Worm (Caenorhabditis elegans) whole organism, young adult: ENCODE results near the gene ints-6.

Experiments used
- B0035.1 ChIP-seq: sonication (generic microtip); optimal IDR thresholded peaks from 2 replicates; lab custom pipeline; 2016; ENCODE audit warnings: missing genetic modification characterization, mild to moderate bottlenecking, missing compliant biosample characterization, missing genotype, missing genetic modification reagents
- F10E7.11 ChIP-seq: sonication (generic microtip); optimal IDR thresholded peaks from 2 replicates; lab custom pipeline; 2017; ENCODE audit warnings: mild to moderate bottlenecking, missing genetic modification characterization, moderate library complexity, missing compliant biosample characterization
- F37B4.10 ChIP-seq: fragments of 200-800 bp; sonication (Bioruptor generic); IDR thresholded peaks from 2 replicates; pipeline ENCODE4 v1.3.6; 2022; ENCODE audit warnings: missing genetic modification characterization, missing compliant biosample characterization
- F52B5.7 ChIP-seq: sonication (generic microtip); optimal IDR thresholded peaks from 2 replicates; lab custom pipeline; 2016; ENCODE audit warnings: mild to moderate bottlenecking, missing genetic modification characterization, missing compliant biosample characterization
- F55B11.4 ChIP-seq: sonication (generic microtip); optimal IDR thresholded peaks from 2 replicates; lab custom pipeline; 2016; ENCODE audit warnings: missing compliant biosample characterization, missing genetic modification characterization, borderline replicate concordance; ENCODE audit not compliant: insufficient read depth
- K12H6.12 ChIP-seq: fragments of 200-800 bp; sonication (Bioruptor generic); optimal IDR thresholded peaks from 2 replicates; lab custom pipeline; 2018; ENCODE audit warnings: mild to moderate bottlenecking, missing genetic modification characterization, missing compliant biosample characterization
- T07F8.4 ChIP-seq: sonication (generic microtip); optimal IDR thresholded peaks from 2 replicates; lab custom pipeline; 2016; ENCODE audit warnings: mild to moderate bottlenecking, missing genetic modification characterization, moderate library complexity, missing compliant biosample characterization
- Y53F4B.3 ChIP-seq: fragments of 200-800 bp; sonication (Bioruptor generic); IDR thresholded peaks from 2 replicates; pipeline ENCODE4 v1.3.6; 2022; ENCODE audit warnings: missing genetic modification reagents, missing genetic modification characterization, missing compliant biosample characterization
- Y53G8AR.9 ChIP-seq: fragments of 200-800 bp; sonication (Bioruptor generic); conservative IDR thresholded peaks from 2 replicates; pipeline ENCODE4 v1.3.6; 2022; ENCODE audit warnings: missing genetic modification reagents, missing genetic modification characterization, missing compliant biosample characterization
- Y79H2A.3 ChIP-seq: fragments of 200-800 bp; sonication (Bioruptor generic); conservative IDR thresholded peaks from 2 replicates; pipeline ENCODE4 v1.3.6; 2022; ENCODE audit warnings: missing genetic modification reagents, missing genetic modification characterization, missing compliant biosample characterization
- ama-1 ChIP-seq, 3 experiments: fragments of 150-350 bp in 1 of 3; sonication (generic microtip) in 2 of 3; optimal IDR thresholded peaks; 2 replicates each; lab custom pipeline; 2014 to 2018; ENCODE audit warnings: missing biosample characterization in 2 of 3, missing genetic modification characterization in 2 of 3, missing genetic modification reagents in 2 of 3
- athp-1 ChIP-seq: sonication (generic microtip); optimal IDR thresholded peaks from 2 replicates; lab custom pipeline; 2017; ENCODE audit warnings: mild to moderate bottlenecking, missing genetic modification characterization, missing compliant biosample characterization
- attf-3 ChIP-seq: fragments of 200-800 bp; sonication (Bioruptor generic); conservative IDR thresholded peaks from 2 replicates; pipeline ENCODE4 v1.3.6; 2022; ENCODE audit warnings: missing genetic modification reagents, missing genetic modification characterization, missing compliant biosample characterization
- attf-5 ChIP-seq: fragments of 200-800 bp; sonication (Bioruptor generic); optimal IDR thresholded peaks from 2 replicates; lab custom pipeline; 2018; ENCODE audit warnings: mild to moderate bottlenecking, missing genetic modification characterization, missing compliant biosample characterization
- attf-6 ChIP-seq: fragments of 200-800 bp; sonication (Bioruptor generic); IDR thresholded peaks from 2 replicates; pipeline ENCODE4 v1.3.6; 2022; ENCODE audit warnings: missing genetic modification reagents, missing genetic modification characterization, missing compliant biosample characterization
- bed-2 ChIP-seq: fragments of 200-800 bp; sonication (Bioruptor generic); IDR thresholded peaks from 2 replicates; pipeline ENCODE4 v1.3.6; 2022; ENCODE audit warnings: missing genetic modification reagents, missing genetic modification characterization, missing compliant biosample characterization
- cebp-1 ChIP-seq, 2 experiments: fragments of 200-800 bp in 1 of 2; sonication (Bioruptor generic) in 1 of 2; sonication (generic microtip) in 1 of 2; IDR thresholded peaks in 1 of 2; optimal IDR thresholded peaks in 1 of 2; 2 replicates each; pipeline versions ENCODE4 v1.3.6 to Lab custom; 2017 to 2022; ENCODE audit warnings: missing compliant biosample characterization in 2 of 2, missing genetic modification characterization in 2 of 2, mild to moderate bottlenecking in 1 of 2, missing genetic modification reagents in 1 of 2, moderate library complexity in 1 of 2
- chd-7 ChIP-seq: sonication (generic microtip); optimal IDR thresholded peaks from 2 replicates; lab custom pipeline; 2016; ENCODE audit warnings: mild to moderate bottlenecking, missing genetic modification characterization, moderate library complexity, missing compliant biosample characterization
- dox-1 ChIP-seq: fragments of 200-800 bp; sonication (Bioruptor generic); IDR thresholded peaks from 2 replicates; pipeline ENCODE4 v1.3.6; 2022; ENCODE audit warnings: missing genetic modification reagents, missing genetic modification characterization, missing compliant biosample characterization
- dpl-1 ChIP-seq: fragments of 150-350 bp; optimal IDR thresholded peaks from 2 replicates; lab custom pipeline; 2014; ENCODE audit warnings: missing biosample characterization, missing genetic modification reagents, missing genetic modification characterization
- efl-1 ChIP-seq: fragments of 150-350 bp; optimal IDR thresholded peaks from 2 replicates; lab custom pipeline; 2014; ENCODE audit warnings: missing biosample characterization, missing genetic modification reagents, missing genetic modification characterization
- egl-44 ChIP-seq: fragments of 200-800 bp; sonication (Bioruptor generic); IDR thresholded peaks from 2 replicates; pipeline ENCODE4 v1.3.6; 2022; ENCODE audit warnings: missing genetic modification reagents, missing genetic modification characterization, missing compliant biosample characterization
- fkh-3 ChIP-seq: sonication (generic microtip); optimal IDR thresholded peaks from 2 replicates; lab custom pipeline; 2016; ENCODE audit warnings: mild to moderate bottlenecking, missing genetic modification characterization, missing compliant biosample characterization
- gei-17 ChIP-seq: fragments of 200-800 bp; sonication (Bioruptor generic); optimal IDR thresholded peaks from 2 replicates; lab custom pipeline; 2018; ENCODE audit warnings: mild to moderate bottlenecking, missing genetic modification characterization, missing compliant biosample characterization
- hlh-26 ChIP-seq: fragments of 200-800 bp; sonication (Bioruptor generic); conservative IDR thresholded peaks from 2 replicates; pipeline ENCODE4 v1.3.6; 2022; ENCODE audit warnings: missing genetic modification reagents, missing genetic modification characterization, missing compliant biosample characterization
- let-607 ChIP-seq, 2 experiments: fragments of 200-800 bp in 1 of 2; sonication (Bioruptor generic) in 1 of 2; sonication (generic microtip) in 1 of 2; optimal IDR thresholded peaks; 2 replicates each; lab custom pipeline; 2016 to 2018; ENCODE audit warnings: mild to moderate bottlenecking in 2 of 2, missing compliant biosample characterization in 2 of 2, missing genetic modification characterization in 2 of 2, moderate library complexity in 2 of 2, missing genotype in 1 of 2
- lin-26 ChIP-seq: fragments of 200-800 bp; sonication (Bioruptor generic); IDR thresholded peaks from 2 replicates; pipeline ENCODE4 v1.3.6; 2022; ENCODE audit warnings: missing genetic modification reagents, missing genetic modification characterization, missing compliant biosample characterization
- madf-10 ChIP-seq: sonication (generic microtip); optimal IDR thresholded peaks from 2 replicates; lab custom pipeline; 2016; ENCODE audit warnings: mild to moderate bottlenecking, missing genetic modification characterization, missing compliant biosample characterization
- madf-6 ChIP-seq: fragments of 200-800 bp; sonication (Bioruptor generic); IDR thresholded peaks from 2 replicates; pipeline ENCODE4 v1.3.6; 2022; ENCODE audit warnings: missing genetic modification reagents, missing genetic modification characterization, missing compliant biosample characterization
- mxl-1 ChIP-seq: sonication (generic microtip); optimal IDR thresholded peaks from 2 replicates; lab custom pipeline; 2016; ENCODE audit warnings: missing genetic modification characterization, missing compliant biosample characterization
- nhr-179 ChIP-seq: sonication (generic microtip); optimal IDR thresholded peaks from 2 replicates; lab custom pipeline; 2016; ENCODE audit warnings: mild to moderate bottlenecking, missing genetic modification characterization, missing compliant biosample characterization
- nhr-80 ChIP-seq: sonication (generic microtip); optimal IDR thresholded peaks from 2 replicates; lab custom pipeline; 2016; ENCODE audit warnings: missing genetic modification characterization, missing compliant biosample characterization
- sea-2 ChIP-seq: fragments of 200-800 bp; sonication (Bioruptor generic); IDR thresholded peaks from 2 replicates; pipeline ENCODE4 v1.3.6; 2022; ENCODE audit warnings: missing genetic modification characterization, missing compliant biosample characterization
- snpc-1.1 ChIP-seq: sonication (generic microtip); optimal IDR thresholded peaks from 2 replicates; lab custom pipeline; 2017; ENCODE audit warnings: missing genetic modification characterization, mild to moderate bottlenecking, missing compliant biosample characterization, antibody characterized with exemption, moderate library complexity, missing genotype, missing genetic modification reagents; ENCODE audit not compliant: insufficient read depth
- snpc-1.3 ChIP-seq: sonication (generic microtip); optimal IDR thresholded peaks from 2 replicates; lab custom pipeline; 2017; ENCODE audit warnings: missing genetic modification characterization, mild to moderate bottlenecking, missing compliant biosample characterization, antibody characterized with exemption, moderate library complexity, missing genotype, missing genetic modification reagents; ENCODE audit not compliant: insufficient read depth
- snpc-4 ChIP-seq, 5 experiments: fragments of 150-350 bp in 1 of 5; sonication (generic microtip) in 4 of 5; optimal IDR thresholded peaks; 2 replicates each; lab custom pipeline; 2014 to 2018; ENCODE audit warnings: missing genetic modification characterization in 5 of 5, missing biosample characterization in 3 of 5, antibody characterized with exemption in 2 of 5, mild to moderate bottlenecking in 2 of 5, missing compliant biosample characterization in 2 of 5, missing genotype in 2 of 5, moderate library complexity in 2 of 5, missing genetic modification reagents in 1 of 5
- tlf-1 ChIP-seq: fragments of 200-800 bp; sonication (Bioruptor generic); optimal IDR thresholded peaks from 2 replicates; lab custom pipeline; 2018; ENCODE audit warnings: mild to moderate bottlenecking, missing genetic modification characterization, missing compliant biosample characterization
- unc-130 ChIP-seq: sonication (generic microtip); optimal IDR thresholded peaks from 2 replicates; lab custom pipeline; 2016; ENCODE audit warnings: missing genetic modification reagents, missing genetic modification characterization, missing compliant biosample characterization
- unc-62 ChIP-seq: fragments of 150-350 bp; optimal IDR thresholded peaks from 2 replicates; lab custom pipeline; 2014; ENCODE audit warnings: missing biosample characterization, missing genetic modification reagents, missing genetic modification characterization

Gene ints-6

DNA sequence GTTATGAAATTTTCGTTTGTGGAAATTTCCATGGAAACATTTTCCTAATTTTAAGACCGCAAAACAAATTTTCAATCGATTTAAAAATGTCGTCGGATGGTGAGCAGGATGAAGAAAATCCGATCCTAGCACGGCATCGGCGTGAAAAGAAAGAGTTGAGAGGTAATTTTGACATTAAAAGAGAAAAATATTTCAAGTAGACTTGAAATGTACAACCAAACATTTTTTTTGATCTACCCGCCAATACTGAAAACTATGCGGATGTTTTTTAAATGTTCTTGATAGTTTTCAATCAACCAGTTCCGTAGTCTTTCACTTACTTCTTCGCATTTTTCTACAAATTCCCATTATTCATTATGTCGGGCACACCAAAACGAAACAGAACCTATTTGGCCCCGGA is 36.6 kb downstream of the ints-6 start, which contains the start of gene otub-3 (continued):
- no peak for TF ChIP-seq egl-44
- no peak for TF ChIP-seq T07F8.4 (tag; lab: Kevin White, UChicago)
- no peak for TF ChIP-seq F55B11.4 (tag; lab: Kevin White, UChicago)
- TF ChIP-seq let-607 (tag; optimal IDR thresholded peaks at IDR 0.05; lab: Kevin White, UChicago): no peak
- TF ChIP-seq sea-2 (GFP tag; lab: Robert Waterston, UW): no peak
- TF ChIP-seq attf-6 (GFP tag; lab: Robert Waterston, UW): 0 out of 2 replicates have a peak, but pooled peaks have one; percentile 57
- peak; percentile 78 for TF ChIP-seq efl-1
- TF ChIP-seq nhr-179 (tag; lab: Kevin White, UChicago): no peak
- no peak for TF ChIP-seq B0035.1 (tag; lab: Kevin White, UChicago)
- TF ChIP-seq fkh-3: no peak
- TF ChIP-seq F37B4.10 (GFP tag; lab: Robert Waterston, UW): no peak
- TF ChIP-seq attf-5 (GFP tag; lab: Kevin White, UChicago): no peak
- no peak for TF ChIP-seq chd-7 (tag; lab: Kevin White, UChicago)
- no peak for TF ChIP-seq snpc-1.3
- TF ChIP-seq F10E7.11 (tag; lab: Kevin White, UChicago): no peak
- TF ChIP-seq F52B5.7: no peak
- no peak for TF ChIP-seq snpc-1.1 (tag; lab: Kevin White, UChicago)
- no peak for TF ChIP-seq mxl-1 (tag; lab: Kevin White, UChicago)
- TF ChIP-seq dpl-1 (GFP tag; lab: Kevin White, UChicago): no peak
- peak; percentile 85 for TF ChIP-seq madf-6 (GFP tag; lab: Robert Waterston, UW)
- no peak for TF ChIP-seq unc-130 (GFP tag; lab: Kevin White, UChicago)
- no peak for TF ChIP-seq hlh-26 (GFP tag; lab: Robert Waterston, UW)
- no peak for TF ChIP-seq Y53F4B.3 (GFP tag; lab: Robert Waterston, UW)
- TF ChIP-seq athp-1 (tag; lab: Kevin White, UChicago): peak; percentile 4
- no peak for TF ChIP-seq gei-17 (GFP tag; lab: Kevin White, UChicago)
- TF ChIP-seq Y53G8AR.9 (GFP tag; lab: Robert Waterston, UW): no peak
- TF ChIP-seq attf-3: no peak
- TF ChIP-seq snpc-4 (GFP tag; optimal IDR thresholded peaks at IDR 0.05; lab: Kevin White, UChicago): no peak
- no peak for TF ChIP-seq snpc-4 (tag; optimal IDR thresholded peaks at IDR 0.05; lab: Kevin White, UChicago)
- no peak for TF ChIP-seq dox-1 (GFP tag; lab: Robert Waterston, UW)
- TF ChIP-seq lin-26 (GFP tag; lab: Robert Waterston, UW): no peak
- no peak for TF ChIP-seq cebp-1 (GFP tag; IDR thresholded peaks at IDR 0.05; lab: Robert Waterston, UW)
- no peak for TF ChIP-seq cebp-1 (tag; optimal IDR thresholded peaks at IDR 0.05; lab: Kevin White, UChicago)
- TF ChIP-seq bed-2 (GFP tag; lab: Robert Waterston, UW): no peak
- no peak for TF ChIP-seq ama-1 (optimal IDR thresholded peaks at IDR 0.05; lab: Kevin White, UChicago)
- TF ChIP-seq ama-1 (GFP tag; optimal IDR thresholded peaks at IDR 0.05; lab: Kevin White, UChicago): peak in 1 of 2 experiments; percentile 18
- no peak for TF ChIP-seq tlf-1 (GFP tag; lab: Kevin White, UChicago)
- no peak for TF ChIP-seq Y79H2A.3
- TF ChIP-seq madf-10 (tag; lab: Kevin White, UChicago): no peak

DNA sequence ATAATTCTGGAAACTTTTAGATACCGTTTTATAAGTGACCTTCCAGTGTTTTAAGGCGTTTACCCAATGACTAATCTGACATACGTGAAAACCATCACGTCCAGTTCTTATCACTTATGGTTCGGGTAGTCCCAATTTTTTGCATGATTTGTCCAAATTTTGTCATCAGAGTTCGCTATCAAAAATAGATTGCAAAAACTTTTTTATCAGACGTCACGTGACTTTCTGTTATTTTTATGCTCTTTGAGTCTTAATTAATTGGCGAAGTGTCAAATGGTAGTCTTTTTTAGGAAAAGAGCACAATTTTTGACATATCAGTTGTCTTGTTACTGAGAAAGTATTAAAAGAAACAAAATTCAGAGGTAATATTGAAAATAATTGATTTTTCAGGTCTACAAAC is 38.1 kb downstream of the ints-6 start:
- peak; percentile 77 for TF ChIP-seq nhr-80 (tag; lab: Kevin White, UChicago)
- no peak for TF ChIP-seq K12H6.12
- peak; percentile 4 for TF ChIP-seq unc-62
- no peak for TF ChIP-seq cebp-1 (GFP tag; IDR thresholded peaks at IDR 0.05; lab: Robert Waterston, UW)
- TF ChIP-seq cebp-1 (tag; optimal IDR thresholded peaks at IDR 0.05; lab: Kevin White, UChicago): peak; percentile 36
